Fruit fly (Drosophila melanogaster) whole organism, adult: ENCODE measurements around the gene MED26.

ENCODE experiments used
- CG12768 ChIP-seq: fragments of 200-800 bp; sonication (Bioruptor generic); optimal IDR thresholded peaks from 2 replicates; lab custom pipeline; 2017; ENCODE audit warnings: missing biosample characterization, missing genetic modification characterization, mild to moderate bottlenecking, moderate library complexity, missing genetic modification reagents
- CG14711 ChIP-seq: fragments of 200-800 bp; sonication (Bioruptor generic); optimal IDR thresholded peaks from 2 replicates; lab custom pipeline; 2018; ENCODE audit warnings: missing biosample characterization, mild to moderate bottlenecking, missing genetic modification characterization, moderate library complexity
- bab1 ChIP-seq: fragments of 200-800 bp; sonication (Bioruptor generic); optimal IDR thresholded peaks from 3 replicates; lab custom pipeline; 2019; ENCODE audit warnings: missing biosample characterization, mild to moderate bottlenecking, missing genetic modification characterization, moderate library complexity
- cic ChIP-seq: fragments of 200-800 bp; sonication (Bioruptor generic); optimal IDR thresholded peaks from 2 replicates; lab custom pipeline; 2017; ENCODE audit warnings: missing biosample characterization, mild to moderate bottlenecking, missing genetic modification characterization, moderate library complexity
- kay ChIP-seq: fragments of 200-800 bp; sonication (Bioruptor generic); peaks from one replicate; lab custom pipeline; 2016; ENCODE audit warnings: missing biosample characterization, missing genetic modification characterization, borderline replicate concordance
- ovo ChIP-seq: fragments of 200-800 bp; sonication (Bioruptor generic); optimal IDR thresholded peaks from 2 replicates; lab custom pipeline; 2016; ENCODE audit warnings: missing biosample characterization, missing genetic modification characterization
- tj ChIP-seq: fragments of 200-800 bp; sonication (Bioruptor generic); optimal IDR thresholded peaks from 3 replicates; lab custom pipeline; 2017; ENCODE audit warnings: missing biosample characterization, mild to moderate bottlenecking, missing genetic modification characterization, moderate library complexity

The MED26 gene

dm6 chr4:787389-787822, 1.4 kb downstream of the MED26 start:
- TF ChIP-seq bab1 (GFP tag; lab: Kevin White, UChicago) (peak; percentile 30), kay (peak; percentile 68), CG14711 (tag; lab: Kevin White, UChicago) (no peak), tj (GFP tag; lab: Kevin White, UChicago) (no peak), cic (GFP tag; lab: Kevin White, UChicago) (no peak), CG12768 (GFP tag; lab: Kevin White, UChicago) (no peak), ovo (GFP tag; lab: Kevin White, UChicago) (no peak)
